Worm (Caenorhabditis elegans) whole organism, late embryonic: ENCODE results near the gene F46C5.10.

Experiments used
- fax-1 ChIP-seq: sonication (generic microtip); optimal IDR thresholded peaks from 2 replicates; lab custom pipeline; 2016; ENCODE audit warnings: missing genotype, missing genetic modification characterization, missing compliant biosample characterization
- hlh-30 ChIP-seq: sonication (generic microtip); optimal IDR thresholded peaks from 2 replicates; lab custom pipeline; 2017; ENCODE audit warnings: antibody characterized with exemption, missing genetic modification characterization, missing compliant biosample characterization; ENCODE audit not compliant: insufficient read depth

DNA sequence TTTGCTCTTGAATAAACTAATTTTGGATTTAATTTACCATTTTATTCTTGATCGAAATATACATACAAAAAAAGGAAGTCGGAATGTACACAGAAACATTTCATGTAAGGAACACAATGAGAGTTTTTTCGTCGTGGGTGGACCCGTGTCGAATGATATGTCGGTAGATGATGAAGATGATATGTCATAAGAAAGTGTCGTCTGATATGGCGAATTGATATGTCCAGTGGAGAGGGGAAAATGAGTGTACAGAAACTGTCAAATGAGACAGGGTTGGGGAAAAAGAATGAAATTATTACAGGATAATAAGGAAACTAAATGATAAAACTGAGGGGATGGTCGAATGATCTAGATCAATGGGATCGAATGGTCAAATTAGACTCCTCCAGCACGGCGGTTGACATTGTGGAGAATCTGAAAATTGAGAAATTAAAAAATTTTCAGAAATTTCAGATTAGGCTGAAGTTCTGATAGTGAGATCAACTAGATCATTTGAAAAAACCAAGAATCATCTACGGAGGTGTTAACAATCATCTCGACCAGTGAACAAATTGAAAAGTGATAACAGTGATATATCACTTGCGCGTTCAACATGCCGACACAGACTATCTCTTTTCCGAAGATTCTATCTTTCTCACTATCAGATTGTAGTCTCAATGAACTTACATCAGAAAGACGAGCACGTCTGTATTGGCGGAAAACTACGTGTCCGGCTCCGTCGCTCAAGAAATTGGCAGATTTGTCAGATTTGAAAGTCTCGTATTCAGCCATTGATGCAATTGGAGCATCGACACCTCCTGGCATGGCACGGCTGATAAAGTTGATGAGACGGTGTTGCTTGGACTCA lies 1.5 kb upstream of the F46C5.10 start:
- TF ChIP-seq hlh-30 (tag; lab: Kevin White, UChicago): no peak
- TF ChIP-seq fax-1 (tag; lab: Kevin White, UChicago): no peak
